Fruit fly (Drosophila melanogaster) whole organism, embryonic: Measurements from ENCODE around the gene Usp30.

ENCODE experiments used
- Antp ChIP-seq: fragments of 200-800 bp; sonication (Bioruptor generic); optimal IDR thresholded peaks from 3 replicates; lab custom pipeline; 2016; ENCODE audit warnings: missing biosample characterization, missing genetic modification characterization
- Atf-2 ChIP-seq: fragments of 200-800 bp; sonication (Bioruptor generic); optimal IDR thresholded peaks from 2 replicates; lab custom pipeline; 2016; ENCODE audit warnings: missing biosample characterization, missing genetic modification characterization
- BEAF-32 ChIP-seq: fragments of 200-800 bp; sonication (Bioruptor generic); optimal IDR thresholded peaks from 3 replicates; lab custom pipeline; 2017; ENCODE audit warnings: missing biosample characterization, missing genetic modification characterization, mild to moderate bottlenecking, moderate library complexity, missing genetic modification reagents
- CG10147 ChIP-seq: fragments of 200-800 bp; sonication (Bioruptor generic); optimal IDR thresholded peaks from 2 replicates; lab custom pipeline; 2019; ENCODE audit warnings: missing biosample characterization, mild to moderate bottlenecking, missing genetic modification characterization, moderate library complexity
- CG13424 ChIP-seq: fragments of 200-800 bp; sonication (Bioruptor generic); optimal IDR thresholded peaks from 2 replicates; lab custom pipeline; 2019; ENCODE audit warnings: missing biosample characterization, mild to moderate bottlenecking, missing genetic modification characterization, moderate library complexity
- CG14050 ChIP-seq: fragments of 200-800 bp; sonication (Bioruptor generic); IDR thresholded peaks from 3 replicates; pipeline ENCODE4 v1.3.6; 2022; ENCODE audit warnings: missing biosample characterization, missing genetic modification characterization
- CG15601 ChIP-seq: fragments of 200-800 bp; sonication (Bioruptor generic); optimal IDR thresholded peaks from 3 replicates; lab custom pipeline; 2019; ENCODE audit warnings: missing biosample characterization, mild to moderate bottlenecking, missing genetic modification characterization, moderate library complexity
- CG16815 ChIP-seq: fragments of 200-800 bp; sonication (Bioruptor generic); optimal IDR thresholded peaks from 3 replicates; lab custom pipeline; 2017; ENCODE audit warnings: missing biosample characterization, mild to moderate bottlenecking, missing genetic modification characterization
- CG17612 ChIP-seq: fragments of 200-800 bp; sonication (Bioruptor generic); IDR thresholded peaks from 2 replicates; pipeline ENCODE4 v1.3.6; 2022; ENCODE audit warnings: missing biosample characterization, missing genetic modification characterization
- CG17829 ChIP-seq: fragments of 200-800 bp; optimal IDR thresholded peaks from 2 replicates; lab custom pipeline; 2019; ENCODE audit warnings: missing biosample characterization, mild to moderate bottlenecking, missing genetic modification characterization, moderate library complexity
- CG2712 ChIP-seq: fragments of 200-800 bp; optimal IDR thresholded peaks from 3 replicates; lab custom pipeline; 2019; ENCODE audit warnings: missing biosample characterization, mild to moderate bottlenecking, missing genetic modification characterization, moderate library complexity
- CG34224 ChIP-seq: fragments of 200-800 bp; sonication (Bioruptor generic); IDR thresholded peaks from 3 replicates; pipeline ENCODE4 v1.3.6; 2022; ENCODE audit warnings: missing biosample characterization, missing genetic modification characterization; ENCODE audit not compliant: partially characterized antibody
- CG3726 ChIP-seq: fragments of 200-800 bp; sonication (Bioruptor generic); IDR thresholded peaks from 3 replicates; pipeline ENCODE4, ENCODE4 v1.3.6; 2022; ENCODE audit warnings: missing biosample characterization, missing genetic modification characterization
- CG6175 ChIP-seq: fragments of 200-800 bp; sonication (Bioruptor generic); IDR thresholded peaks from 3 replicates; pipeline ENCODE4 v1.3.6; 2022; ENCODE audit warnings: missing biosample characterization, missing genetic modification characterization
- CG6654 ChIP-seq: fragments of 200-800 bp; sonication (Bioruptor generic); optimal IDR thresholded peaks from 2 replicates; lab custom pipeline; 2017; ENCODE audit warnings: missing biosample characterization, mild to moderate bottlenecking, missing genetic modification characterization
- CG6689 ChIP-seq: fragments of 200-800 bp; sonication (Bioruptor generic); IDR thresholded peaks from 2 replicates; pipeline ENCODE4 v1.3.6; 2022; ENCODE audit warnings: missing biosample characterization, missing genetic modification characterization
- CG6765 ChIP-seq: fragments of 200-800 bp; sonication (Bioruptor generic); optimal IDR thresholded peaks from 3 replicates; lab custom pipeline; 2017; ENCODE audit warnings: missing biosample characterization, mild to moderate bottlenecking, missing genetic modification characterization
- CG9437 ChIP-seq: fragments of 200-800 bp; sonication (Bioruptor generic); optimal IDR thresholded peaks from 2 replicates; lab custom pipeline; 2018; ENCODE audit warnings: missing biosample characterization, mild to moderate bottlenecking, missing genetic modification characterization
- CoRest ChIP-seq: fragments of 200-800 bp; sonication (Bioruptor generic); optimal IDR thresholded peaks from 3 replicates; lab custom pipeline; 2018; ENCODE audit warnings: missing biosample characterization, mild to moderate bottlenecking, missing genetic modification characterization, moderate library complexity
- Elba2 ChIP-seq: fragments of 200-800 bp; sonication (Bioruptor generic); optimal IDR thresholded peaks from 3 replicates; lab custom pipeline; 2016; ENCODE audit warnings: missing biosample characterization, missing genetic modification characterization
- Fer2 ChIP-seq: fragments of 200-800 bp; sonication (Bioruptor generic); optimal IDR thresholded peaks from 2 replicates; lab custom pipeline; 2018; ENCODE audit warnings: missing biosample characterization, mild to moderate bottlenecking, missing genetic modification characterization, moderate library complexity
- Hr78 ChIP-seq, 2 experiments: fragments of 200-800 bp in 1 of 2; fragments of >200 bp in 1 of 2; sonication (Bioruptor generic) in 1 of 2; optimal IDR thresholded peaks; 2 replicates each; lab custom pipeline; 2017 to 2019; ENCODE audit warnings: missing biosample characterization in 2 of 2, missing genetic modification characterization in 2 of 2, mild to moderate bottlenecking in 1 of 2, moderate library complexity in 1 of 2
- MTF-1 ChIP-seq: fragments of 200-800 bp; sonication (Bioruptor generic); optimal IDR thresholded peaks from 2 replicates; lab custom pipeline; 2018; ENCODE audit warnings: missing biosample characterization, mild to moderate bottlenecking, missing genetic modification characterization, borderline replicate concordance
- Meics ChIP-seq: fragments of 200-800 bp; sonication (Bioruptor generic); optimal IDR thresholded peaks from 2 replicates; lab custom pipeline; 2017; ENCODE audit warnings: missing biosample characterization, mild to moderate bottlenecking, missing genetic modification characterization
- Opbp ChIP-seq: fragments of 200-800 bp; sonication (Bioruptor generic); IDR thresholded peaks from 3 replicates; pipeline ENCODE4 v1.3.6; 2022; ENCODE audit warnings: missing biosample characterization, missing genetic modification characterization; ENCODE audit not compliant: partially characterized antibody
- Sox102F ChIP-seq: fragments of 200-800 bp; sonication (Bioruptor generic); optimal IDR thresholded peaks from 2 replicates; lab custom pipeline; 2018; ENCODE audit warnings: missing biosample characterization, mild to moderate bottlenecking, missing genetic modification characterization, moderate library complexity
- al ChIP-seq: fragments of 200-800 bp; sonication (Bioruptor generic); IDR thresholded peaks from 2 replicates; pipeline ENCODE4 v1.3.6; 2022; ENCODE audit warnings: missing biosample characterization, missing genetic modification characterization
- amos ChIP-seq: fragments of 200-800 bp; sonication (Bioruptor generic); IDR thresholded peaks from 2 replicates; pipeline ENCODE4 v1.3.6; 2022; ENCODE audit warnings: missing biosample characterization, missing genetic modification characterization; ENCODE audit not compliant: partially characterized antibody
- ap ChIP-seq: fragments of 200-800 bp; sonication (Bioruptor generic); IDR thresholded peaks from 2 replicates; pipeline ENCODE4 v1.3.6; 2022; ENCODE audit warnings: missing biosample characterization, missing genetic modification characterization
- ash1 ChIP-seq: fragments of 200-800 bp; sonication (Bioruptor generic); optimal IDR thresholded peaks from 2 replicates; lab custom pipeline; 2018; ENCODE audit warnings: missing biosample characterization, mild to moderate bottlenecking, missing genetic modification characterization
- bcd ChIP-seq: fragments of 200-800 bp; sonication (Bioruptor generic); optimal IDR thresholded peaks from 2 replicates; lab custom pipeline; 2017; ENCODE audit warnings: missing biosample characterization, mild to moderate bottlenecking, missing genetic modification characterization
- chinmo ChIP-seq: fragments of 200-800 bp; sonication (Bioruptor generic); IDR thresholded peaks from 4 replicates; pipeline ENCODE4 v1.3.6; 2022; ENCODE audit warnings: missing biosample characterization, missing genetic modification characterization; ENCODE audit not compliant: partially characterized antibody
- crc ChIP-seq: fragments of 200-800 bp; sonication (Bioruptor generic); optimal IDR thresholded peaks from 2 replicates; lab custom pipeline; 2016; ENCODE audit warnings: missing biosample characterization, missing genetic modification characterization
- dmrt99B ChIP-seq: fragments of 200-800 bp; sonication (Bioruptor generic); optimal IDR thresholded peaks from 2 replicates; lab custom pipeline; 2018; ENCODE audit warnings: missing biosample characterization, mild to moderate bottlenecking, missing genetic modification characterization, moderate library complexity
- emc ChIP-seq: fragments of 200-800 bp; sonication (Bioruptor generic); optimal IDR thresholded peaks from 2 replicates; lab custom pipeline; 2016; ENCODE audit warnings: missing biosample characterization, missing genetic modification characterization
- fd64A ChIP-seq: fragments of 200-800 bp; sonication (Bioruptor generic); optimal IDR thresholded peaks from 3 replicates; lab custom pipeline; 2018; ENCODE audit warnings: missing biosample characterization, mild to moderate bottlenecking, missing genetic modification characterization
- gem ChIP-seq: fragments of 200-800 bp; sonication (Bioruptor generic); optimal IDR thresholded peaks from 2 replicates; lab custom pipeline; 2019; ENCODE audit warnings: missing biosample characterization, mild to moderate bottlenecking, missing genetic modification characterization, moderate library complexity
- grau ChIP-seq: fragments of 200-800 bp; optimal IDR thresholded peaks from 3 replicates; lab custom pipeline; 2019; ENCODE audit warnings: missing biosample characterization, mild to moderate bottlenecking, missing genetic modification characterization, moderate library complexity
- insv ChIP-seq, 2 experiments: fragments of 200-800 bp; sonication (Bioruptor generic); optimal IDR thresholded peaks; 3 replicates each; lab custom pipeline; 2016 to 2018; ENCODE audit warnings: missing biosample characterization in 2 of 2, missing genetic modification characterization in 2 of 2
- jing ChIP-seq: fragments of 200-800 bp; sonication (Bioruptor generic); optimal IDR thresholded peaks from 2 replicates; lab custom pipeline; 2018; ENCODE audit warnings: missing biosample characterization, mild to moderate bottlenecking, missing genetic modification characterization
- lilli ChIP-seq: fragments of 200-800 bp; sonication (Bioruptor generic); optimal IDR thresholded peaks from 3 replicates; lab custom pipeline; 2016; ENCODE audit warnings: missing biosample characterization, missing genetic modification characterization
- nerfin-1 ChIP-seq: fragments of 200-800 bp; sonication (Bioruptor generic); optimal IDR thresholded peaks from 3 replicates; lab custom pipeline; 2019; ENCODE audit warnings: missing biosample characterization, mild to moderate bottlenecking, missing genetic modification characterization, moderate library complexity
- phol ChIP-seq: fragments of 200-800 bp; sonication (Bioruptor generic); optimal IDR thresholded peaks from 3 replicates; lab custom pipeline; 2018; ENCODE audit warnings: missing biosample characterization, mild to moderate bottlenecking, missing genetic modification characterization, moderate library complexity
- prd ChIP-seq, 3 experiments: fragments of >200 bp in 2 of 3; fragments of 200-800 bp in 1 of 3; sonication (Bioruptor generic) in 1 of 3; optimal IDR thresholded peaks in 2 of 3; IDR thresholded peaks in 1 of 3; 2 replicates in 2 of 3; 3 replicates in 1 of 3; pipeline versions ENCODE4 v1.3.6 to Lab custom; 2017 to 2022; ENCODE audit warnings: missing biosample characterization in 1 of 3, missing genetic modification characterization in 1 of 3
- sd ChIP-seq: fragments of 200-800 bp; sonication (Bioruptor generic); optimal IDR thresholded peaks from 3 replicates; lab custom pipeline; 2018; ENCODE audit warnings: missing biosample characterization, mild to moderate bottlenecking, missing genetic modification characterization, moderate library complexity
- twi ChIP-seq: fragments of 200-800 bp; optimal IDR thresholded peaks from 2 replicates; lab custom pipeline; 2019; ENCODE audit warnings: missing biosample characterization, mild to moderate bottlenecking, missing genetic modification characterization, moderate library complexity
- unc-4 ChIP-seq: fragments of 200-800 bp; sonication (Bioruptor generic); IDR thresholded peaks from 2 replicates; pipeline ENCODE4 v1.3.6; 2022; ENCODE audit warnings: missing biosample characterization, missing genetic modification characterization; ENCODE audit not compliant: partially characterized antibody
- wdn ChIP-seq: fragments of 200-800 bp; sonication (Bioruptor generic); IDR thresholded peaks from 2 replicates; pipeline ENCODE4 v1.3.6; 2022; ENCODE audit warnings: missing biosample characterization, missing genetic modification characterization
- zen2 ChIP-seq: fragments of 200-800 bp; sonication (Bioruptor generic); IDR thresholded peaks from 3 replicates; pipeline ENCODE4 v1.3.6; 2022; ENCODE audit warnings: missing biosample characterization, missing genetic modification characterization; ENCODE audit not compliant: partially characterized antibody

The Usp30 gene

DNA sequence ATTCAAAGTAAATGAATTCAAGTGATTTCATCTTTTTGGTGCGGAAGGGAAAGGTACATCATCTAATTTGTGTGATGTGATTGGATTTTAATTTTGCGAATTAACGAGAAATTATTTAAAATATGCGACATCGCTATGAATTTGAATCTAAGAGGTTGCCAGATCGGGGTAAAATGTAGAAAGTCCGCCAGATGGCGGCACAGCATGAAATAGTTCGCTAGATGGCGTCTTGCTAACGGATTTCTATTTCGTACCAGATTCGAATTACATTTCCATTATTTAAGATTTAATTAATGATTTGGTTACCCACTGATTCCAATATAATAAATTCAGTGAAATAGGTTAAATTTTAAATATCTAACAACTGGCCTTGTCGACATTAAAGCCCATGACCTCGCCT lies 3.8 kb upstream of the Usp30 start (continued):
- TF ChIP-seq CG15601 (tag; lab: Kevin White, UChicago) (no peak), CG10147 (GFP tag; lab: Kevin White, UChicago) (no peak), CG6654 (GFP tag; lab: Kevin White, UChicago) (no peak), MTF-1 (GFP tag; lab: Kevin White, UChicago) (peak; percentile 56), twi (tag; lab: Kevin White, UChicago) (peak; percentile 8), CG9437 (GFP tag; lab: Kevin White, UChicago) (no peak), Fer2 (no peak), fd64A (no peak), Hr78 (GFP tag; optimal IDR thresholded peaks at IDR 0.05; lab: Kevin White, UChicago) (no peak), amos (GFP tag; lab: Robert Waterston, UW) (peak; percentile 35; the same call in 1 of the 2 replicates), al (GFP tag; lab: Robert Waterston, UW) (no peak), CG13424 (peak; percentile 1), chinmo (GFP tag; lab: Robert Waterston, UW) (no peak), Meics (GFP tag; lab: Kevin White, UChicago) (peak; percentile 46), Elba2 (GFP tag; lab: Kevin White, UChicago) (no peak), CG3726 (no peak), CG2712 (peak; percentile 46), crc (no peak), emc (no peak), lilli (GFP tag; lab: Kevin White, UChicago) (peak; percentile 40), Sox102F (GFP tag; lab: Kevin White, UChicago) (peak; percentile 21), phol (peak; percentile 58), wdn (GFP tag; lab: Robert Waterston, UW) (no peak), grau (tag; lab: Kevin White, UChicago) (peak; percentile 58), dmrt99B (peak; percentile 23), insv (GFP tag; optimal IDR thresholded peaks at IDR 0.05; lab: Kevin White, UChicago) (peak in 1 of 2 experiments; percentile 59), CG16815 (no peak), ash1 (GFP tag; lab: Kevin White, UChicago) (no peak), Atf-2 (GFP tag; lab: Kevin White, UChicago) (no peak), nerfin-1 (no peak), ap (no peak), gem (tag; lab: Kevin White, UChicago) (peak; percentile 30), zen2 (GFP tag; lab: Robert Waterston, UW) (no peak), sd (tag; lab: Kevin White, UChicago) (peak; percentile 83), CG34224 (GFP tag; lab: Robert Waterston, UW) (no peak), CG6765 (GFP tag; lab: Kevin White, UChicago) (no peak), Antp (GFP tag; lab: Kevin White, UChicago) (peak; percentile 25), CoRest (peak; percentile 59), CG14050 (GFP tag; lab: Robert Waterston, UW) (no peak), CG17829 (peak; percentile 60), bcd (GFP tag; lab: Kevin White, UChicago) (peak; percentile 7), prd (optimal IDR thresholded peaks at IDR 0.05; lab: Kevin White, UChicago) (no peak), prd (GFP tag; IDR thresholded peaks at IDR 0.05; lab: Robert Waterston, UW) (peak; percentile 40; the same call in 1 of the 3 replicates), BEAF-32 (GFP tag; lab: Kevin White, UChicago) (peak; percentile 24), jing (GFP tag; lab: Kevin White, UChicago) (no peak), CG6175 (GFP tag; lab: Robert Waterston, UW) (no peak), CG17612 (no peak), CG6689 (GFP tag; lab: Robert Waterston, UW) (no peak), Opbp (GFP tag; lab: Robert Waterston, UW) (peak; percentile 49; the same call in 1 of the 3 replicates), unc-4 (GFP tag; lab: Robert Waterston, UW) (no peak)
